Fruit fly (Drosophila melanogaster): ENCODE results near the gene nAChRbeta3.

Gene nAChRbeta3

dm6 chr2L:523165-523835 is 21.6 kb upstream of the nAChRbeta3 start (continued):
- TF ChIP-seq CG12071 (GFP tag; optimal IDR thresholded peaks at IDR 0.05) (peak; percentile 71), knrl (GFP tag; IDR thresholded peaks at IDR 0.05; ENCODE audit: partially characterized antibody) (peak; percentile 45; the same call in 2 of the 3 replicates), CG11247 (GFP tag; IDR thresholded peaks at IDR 0.05) (0 out of 2 replicates have a peak, but pooled peaks have one; percentile 1), CG16779 (GFP tag; IDR thresholded peaks at IDR 0.05) (0 out of 2 replicates have a peak, but pooled peaks have one; percentile 19), sr (GFP tag; IDR thresholded peaks at IDR 0.05) (0 out of 3 replicates have a peak, but pooled peaks have one; percentile 42), otp (GFP tag; IDR thresholded peaks at IDR 0.05) (0 out of 3 replicates have a peak, but pooled peaks have one; percentile 33), Dll (GFP tag; IDR thresholded peaks at IDR 0.05; ENCODE audit: partially characterized antibody) (peak; percentile 61; the same call in 3 of the 4 replicates), gem (tag; optimal IDR thresholded peaks at IDR 0.05) (no peak), CG2116 (GFP tag; optimal IDR thresholded peaks at IDR 0.05) (no peak), ap (GFP tag; IDR thresholded peaks at IDR 0.05) (no peak), chif (GFP tag; optimal IDR thresholded peaks at IDR 0.05) (peak in 1 of 2 experiments; percentile 56), lilli (GFP tag; optimal IDR thresholded peaks at IDR 0.05) (peak; percentile 24), aop (GFP tag; IDR thresholded peaks at IDR 0.05) (0 out of 2 replicates have a peak, but pooled peaks have one; percentile 32), row (GFP tag; IDR thresholded peaks at IDR 0.05) (peak; percentile 12; the same call in 1 of the 3 replicates), org-1 (GFP tag; optimal IDR thresholded peaks at IDR 0.05) (no peak), CG1529 (GFP tag; optimal IDR thresholded peaks at IDR 0.05) (no peak), Doc2 (GFP tag; IDR thresholded peaks at IDR 0.05) (no peak), odd (GFP tag; optimal IDR thresholded peaks at IDR 0.05) (peak; percentile 43), br (optimal IDR thresholded peaks at IDR 0.05) (no peak), YL-1 (GFP tag; optimal IDR thresholded peaks at IDR 0.05) (no peak), Sox102F (GFP tag; optimal IDR thresholded peaks at IDR 0.05) (no peak), CG4360 (GFP tag; IDR thresholded peaks at IDR 0.05) (peak; percentile 33), CG13296 (GFP tag; optimal IDR thresholded peaks at IDR 0.05) (peak; percentile 16), fd64A (GFP tag; optimal IDR thresholded peaks at IDR 0.05) (peak; percentile 51), corto (GFP tag; optimal IDR thresholded peaks at IDR 0.05) (no peak), CG15514 (GFP tag; optimal IDR thresholded peaks at IDR 0.05) (peak; percentile 55), her (GFP tag; optimal IDR thresholded peaks at IDR 0.05) (peak; percentile 81), CG11695 (GFP tag; IDR thresholded peaks at IDR 0.05) (peak; percentile 32; the same call in 2 of the 3 replicates), Dek (tag; optimal IDR thresholded peaks at IDR 0.05) (no peak), Atf6 (GFP tag; IDR thresholded peaks at IDR 0.05) (peak; percentile 62; the same call in 1 of the 2 replicates), CG9727 (GFP tag; optimal IDR thresholded peaks at IDR 0.05) (peak; percentile 48), bigmax (GFP tag; optimal IDR thresholded peaks at IDR 0.05) (peak; percentile 36), sc (optimal IDR thresholded peaks at IDR 0.05) (no peak), sc (GFP tag; optimal IDR thresholded peaks at IDR 0.05) (no peak), Awh (GFP tag; IDR thresholded peaks at IDR 0.05) (0 out of 2 replicates have a peak, but pooled peaks have one; percentile 6), chm (GFP tag; IDR thresholded peaks at IDR 0.05) (peak; percentile 81), pan (optimal IDR thresholded peaks at IDR 0.05) (no peak), pan (GFP tag; optimal IDR thresholded peaks at IDR 0.05 in 1 of 2, IDR thresholded peaks at IDR 0.05 in 1 of 2) (peak in 1 of 2 experiments; percentile 24), CG2875 (GFP tag; optimal IDR thresholded peaks at IDR 0.05) (no peak), crol (GFP tag; IDR thresholded peaks at IDR 0.05) (peak; percentile 56), CG3847 (GFP tag; IDR thresholded peaks at IDR 0.05) (0 out of 2 replicates have a peak, but pooled peaks have one; percentile 20), bsh (GFP tag; optimal IDR thresholded peaks at IDR 0.05) (peak in 1 of 2 experiments; percentile 39), Stat92E (GFP tag; optimal IDR thresholded peaks at IDR 0.05) (peak in 1 of 3 experiments; percentile 20), CG6813 (GFP tag; optimal IDR thresholded peaks at IDR 0.05) (no peak), Opbp (GFP tag; IDR thresholded peaks at IDR 0.05; ENCODE audit: partially characterized antibody) (peak; percentile 72; the same call in 2 of the 3 replicates), CG7271 (tag; optimal IDR thresholded peaks at IDR 0.05) (peak; percentile 21), HHEX (GFP tag; optimal IDR thresholded peaks at IDR 0.05) (peak; percentile 37), dimm (GFP tag; IDR thresholded peaks at IDR 0.05) (no peak), Fer1 (GFP tag; optimal IDR thresholded peaks at IDR 0.05) (peak; percentile 68)

Data from whole organism, embryonic.